Worm (Caenorhabditis elegans) whole organism, L1 larva: ENCODE results near the gene T15H9.5.

Experiments
- elt-2 ChIP-seq: sonication (generic microtip); optimal IDR thresholded peaks from 2 replicates; lab custom pipeline; 2016; ENCODE audit warnings: missing genetic modification characterization, mild to moderate bottlenecking, inconsistent platforms, missing compliant biosample characterization, missing genetic modification reagents
- irx-1 ChIP-seq: sonication (generic microtip); optimal IDR thresholded peaks from 2 replicates; lab custom pipeline; 2016; ENCODE audit warnings: missing genetic modification characterization, missing compliant biosample characterization

- TF ChIP-seq elt-2 (tag; lab: Kevin White, UChicago) (no peak), irx-1 (tag; lab: Kevin White, UChicago) (no peak)
Observed at ce11 chrII:9566045-9566444, 45.2 kb downstream of the T15H9.5 start.
